Fruit fly (Drosophila melanogaster) whole organism, embryonic: ENCODE data around the gene lectin-28C.

ENCODE experiments used
- Adf1 ChIP-seq: fragments of 200-800 bp; sonication (Bioruptor generic); IDR thresholded peaks from 2 replicates; pipeline ENCODE4 v1.3.6; 2022; ENCODE audit warnings: missing biosample characterization, missing genetic modification characterization
- Atf-2 ChIP-seq: fragments of 200-800 bp; sonication (Bioruptor generic); optimal IDR thresholded peaks from 2 replicates; lab custom pipeline; 2016; ENCODE audit warnings: missing biosample characterization, missing genetic modification characterization
- CG10274 ChIP-seq: fragments of 200-800 bp; sonication (Bioruptor generic); optimal IDR thresholded peaks from 3 replicates; lab custom pipeline; 2017; ENCODE audit warnings: missing biosample characterization, mild to moderate bottlenecking, missing genetic modification characterization
- CG11398 ChIP-seq: fragments of 200-800 bp; sonication (Bioruptor generic); optimal IDR thresholded peaks from 2 replicates; lab custom pipeline; 2016; ENCODE audit warnings: missing biosample characterization, missing genetic modification characterization
- CG12219 ChIP-seq: fragments of 200-800 bp; sonication (Bioruptor generic); optimal IDR thresholded peaks from 3 replicates; lab custom pipeline; 2018; ENCODE audit warnings: missing biosample characterization, mild to moderate bottlenecking, missing genetic modification characterization
- CG1233 ChIP-seq: fragments of 200-800 bp; sonication (Bioruptor generic); optimal IDR thresholded peaks from 4 replicates; lab custom pipeline; 2018; ENCODE audit warnings: missing biosample characterization, mild to moderate bottlenecking, missing genetic modification characterization
- CG13624 ChIP-seq: fragments of 200-800 bp; sonication (Bioruptor generic); optimal IDR thresholded peaks from 2 replicates; lab custom pipeline; 2016; ENCODE audit warnings: missing biosample characterization, missing genetic modification characterization
- CG14965 ChIP-seq: fragments of 200-800 bp; sonication (Bioruptor generic); optimal IDR thresholded peaks from 2 replicates; lab custom pipeline; 2016; ENCODE audit warnings: missing biosample characterization, missing genetic modification characterization, borderline replicate concordance
- CG15011 ChIP-seq: fragments of 200-800 bp; sonication (Bioruptor generic); optimal IDR thresholded peaks from 3 replicates; lab custom pipeline; 2018; ENCODE audit warnings: missing biosample characterization, mild to moderate bottlenecking, missing genetic modification characterization
- CG15073 ChIP-seq: fragments of 200-800 bp; sonication (Bioruptor generic); optimal IDR thresholded peaks from 2 replicates; lab custom pipeline; 2016; ENCODE audit warnings: missing biosample characterization, missing genetic modification characterization
- CG15514 ChIP-seq: fragments of 200-800 bp; sonication (Bioruptor generic); optimal IDR thresholded peaks from 3 replicates; lab custom pipeline; 2017; ENCODE audit warnings: missing biosample characterization, missing genetic modification characterization, mild to moderate bottlenecking, moderate library complexity, missing genetic modification reagents
- CG1603 ChIP-seq: fragments of 200-800 bp; sonication (Bioruptor generic); optimal IDR thresholded peaks from 2 replicates; lab custom pipeline; 2019; ENCODE audit warnings: missing biosample characterization, mild to moderate bottlenecking, missing genetic modification characterization, moderate library complexity
- CG16779 ChIP-seq: fragments of 200-800 bp; sonication (Bioruptor generic); IDR thresholded peaks from 2 replicates; pipeline ENCODE4 v1.3.6; 2022; ENCODE audit warnings: missing biosample characterization, missing genetic modification characterization
- CG17829 ChIP-seq: fragments of 200-800 bp; optimal IDR thresholded peaks from 2 replicates; lab custom pipeline; 2019; ENCODE audit warnings: missing biosample characterization, mild to moderate bottlenecking, missing genetic modification characterization, moderate library complexity
- CG1832 ChIP-seq: fragments of 200-800 bp; sonication (Bioruptor generic); optimal IDR thresholded peaks from 2 replicates; lab custom pipeline; 2017; ENCODE audit warnings: missing biosample characterization, mild to moderate bottlenecking, missing genetic modification characterization, inconsistent platforms
- CG18619 ChIP-seq: fragments of 200-800 bp; sonication (Bioruptor generic); optimal IDR thresholded peaks from 3 replicates; lab custom pipeline; 2017; ENCODE audit warnings: missing biosample characterization, mild to moderate bottlenecking, missing genetic modification characterization
- CG2875 ChIP-seq: fragments of 200-800 bp; sonication (Bioruptor generic); optimal IDR thresholded peaks from 2 replicates; lab custom pipeline; 2017; ENCODE audit warnings: missing biosample characterization, mild to moderate bottlenecking, missing genetic modification characterization, missing genetic modification reagents
- CG3065 ChIP-seq: fragments of 200-800 bp; sonication (Bioruptor generic); optimal IDR thresholded peaks from 2 replicates; lab custom pipeline; 2016; ENCODE audit warnings: missing biosample characterization, missing genetic modification characterization
- CG42726 ChIP-seq: fragments of 200-800 bp; sonication (Bioruptor generic); IDR thresholded peaks from 2 replicates; pipeline ENCODE4 v1.3.6; 2022; ENCODE audit warnings: missing biosample characterization, missing genetic modification characterization; ENCODE audit not compliant: partially characterized antibody
- CG4360 ChIP-seq: fragments of 200-800 bp; sonication (Bioruptor generic); IDR thresholded peaks from 2 replicates; pipeline ENCODE4 v1.3.6; 2022; ENCODE audit warnings: missing biosample characterization, missing genetic modification characterization
- CG4424 ChIP-seq: fragments of 200-800 bp; sonication (Bioruptor generic); optimal IDR thresholded peaks from 3 replicates; lab custom pipeline; 2016; ENCODE audit warnings: missing biosample characterization, missing genetic modification characterization
- CG4707 ChIP-seq: fragments of 200-800 bp; sonication (Bioruptor generic); optimal IDR thresholded peaks from 2 replicates; lab custom pipeline; 2018; ENCODE audit warnings: missing biosample characterization, mild to moderate bottlenecking, missing genetic modification characterization, moderate library complexity
- CG6175 ChIP-seq: fragments of 200-800 bp; sonication (Bioruptor generic); IDR thresholded peaks from 3 replicates; pipeline ENCODE4 v1.3.6; 2022; ENCODE audit warnings: missing biosample characterization, missing genetic modification characterization
- CG6654 ChIP-seq: fragments of 200-800 bp; sonication (Bioruptor generic); optimal IDR thresholded peaks from 2 replicates; lab custom pipeline; 2017; ENCODE audit warnings: missing biosample characterization, mild to moderate bottlenecking, missing genetic modification characterization
- Dfd ChIP-seq, 2 experiments: fragments of >200 bp; optimal IDR thresholded peaks; 2 replicates each; lab custom pipeline; 2017; ENCODE audit warnings: missing biosample characterization in 2 of 2, missing genetic modification characterization in 2 of 2
- Dp ChIP-seq: fragments of 200-800 bp; sonication (Bioruptor generic); optimal IDR thresholded peaks from 2 replicates; lab custom pipeline; 2018; ENCODE audit warnings: missing biosample characterization, mild to moderate bottlenecking, missing genetic modification characterization, moderate library complexity
- E2f1 ChIP-seq: fragments of 200-800 bp; sonication (Bioruptor generic); IDR thresholded peaks from 2 replicates; pipeline ENCODE4 v1.3.6; 2022; ENCODE audit warnings: missing biosample characterization, missing genetic modification characterization
- Ets97D ChIP-seq: fragments of 200-800 bp; sonication (Bioruptor generic); optimal IDR thresholded peaks from 3 replicates; lab custom pipeline; 2016; ENCODE audit warnings: missing biosample characterization, missing genetic modification characterization
- MESR4 ChIP-seq: fragments of 200-800 bp; sonication (Bioruptor generic); optimal IDR thresholded peaks from 2 replicates; lab custom pipeline; 2018; ENCODE audit warnings: missing biosample characterization, mild to moderate bottlenecking, missing genetic modification characterization, moderate library complexity
- Six4 ChIP-seq: fragments of 200-800 bp; sonication (Bioruptor generic); optimal IDR thresholded peaks from 2 replicates; lab custom pipeline; 2016; ENCODE audit warnings: missing biosample characterization, missing genetic modification characterization
- Sry-δ ChIP-seq: fragments of 200-800 bp; sonication (Bioruptor generic); optimal IDR thresholded peaks from 2 replicates; lab custom pipeline; 2016; ENCODE audit warnings: missing biosample characterization, missing genetic modification characterization
- bigmax ChIP-seq: fragments of 200-800 bp; sonication (Bioruptor generic); optimal IDR thresholded peaks from 2 replicates; lab custom pipeline; 2018; ENCODE audit warnings: missing biosample characterization, mild to moderate bottlenecking, missing genetic modification characterization
- emc ChIP-seq: fragments of 200-800 bp; sonication (Bioruptor generic); optimal IDR thresholded peaks from 2 replicates; lab custom pipeline; 2016; ENCODE audit warnings: missing biosample characterization, missing genetic modification characterization
- en ChIP-seq: fragments of 200-800 bp; sonication (Bioruptor generic); optimal IDR thresholded peaks from 2 replicates; lab custom pipeline; 2016; ENCODE audit warnings: missing biosample characterization, missing genetic modification characterization
- fu2 ChIP-seq: fragments of 200-800 bp; sonication (Bioruptor generic); optimal IDR thresholded peaks from 2 replicates; lab custom pipeline; 2016; ENCODE audit warnings: missing biosample characterization, missing genetic modification characterization
- grau ChIP-seq: fragments of 200-800 bp; optimal IDR thresholded peaks from 3 replicates; lab custom pipeline; 2019; ENCODE audit warnings: missing biosample characterization, mild to moderate bottlenecking, missing genetic modification characterization, moderate library complexity
- hb ChIP-seq: fragments of 200-800 bp; sonication (Bioruptor generic); IDR thresholded peaks from 3 replicates; pipeline ENCODE4 v1.3.6; 2022; ENCODE audit warnings: missing biosample characterization, missing genetic modification characterization; ENCODE audit not compliant: partially characterized antibody
- hbn ChIP-seq: fragments of 200-800 bp; sonication (Bioruptor generic); IDR thresholded peaks from 2 replicates; pipeline ENCODE4 v1.3.6; 2022; ENCODE audit warnings: missing biosample characterization, missing genetic modification characterization; ENCODE audit not compliant: partially characterized antibody
- lov ChIP-seq, 2 experiments: fragments of 200-800 bp in 1 of 2; fragments of >200 bp in 1 of 2; sonication (Bioruptor generic) in 1 of 2; IDR thresholded peaks in 1 of 2; optimal IDR thresholded peaks in 1 of 2; 2 replicates in 1 of 2; 3 replicates in 1 of 2; pipeline versions ENCODE4 v1.3.6 to Lab custom; 2017 to 2022; ENCODE audit warnings: missing biosample characterization in 1 of 2, missing genetic modification characterization in 1 of 2
- mam ChIP-seq: fragments of 200-800 bp; sonication (Bioruptor generic); optimal IDR thresholded peaks from 3 replicates; lab custom pipeline; 2016; ENCODE audit warnings: missing biosample characterization, missing genetic modification characterization
- mirr ChIP-seq: fragments of 200-800 bp; sonication (Bioruptor generic); optimal IDR thresholded peaks from 3 replicates; lab custom pipeline; 2018; ENCODE audit warnings: missing biosample characterization, mild to moderate bottlenecking, missing genetic modification characterization
- odd ChIP-seq: fragments of 200-800 bp; sonication (Bioruptor generic); optimal IDR thresholded peaks from 2 replicates; lab custom pipeline; 2017; ENCODE audit warnings: missing biosample characterization, mild to moderate bottlenecking, missing genetic modification characterization
- run ChIP-seq: fragments of 200-800 bp; sonication (Bioruptor generic); optimal IDR thresholded peaks from 3 replicates; lab custom pipeline; 2018; ENCODE audit warnings: missing biosample characterization, mild to moderate bottlenecking, missing genetic modification characterization
- sd ChIP-seq: fragments of 200-800 bp; sonication (Bioruptor generic); optimal IDR thresholded peaks from 3 replicates; lab custom pipeline; 2018; ENCODE audit warnings: missing biosample characterization, mild to moderate bottlenecking, missing genetic modification characterization, moderate library complexity
- sima ChIP-seq: fragments of 200-800 bp; sonication (Bioruptor generic); optimal IDR thresholded peaks from 2 replicates; lab custom pipeline; 2016; ENCODE audit warnings: missing biosample characterization, missing genetic modification characterization
- tgo ChIP-seq: fragments of 200-800 bp; sonication (Bioruptor generic); IDR thresholded peaks from 3 replicates; pipeline ENCODE4 v1.3.6; 2022; ENCODE audit warnings: missing biosample characterization, missing genetic modification characterization
- tll ChIP-seq, 2 experiments: fragments of 200-800 bp in 1 of 2; fragments of >200 bp in 1 of 2; sonication (Bioruptor generic) in 1 of 2; optimal IDR thresholded peaks; 2 replicates each; lab custom pipeline; 2017 to 2019; ENCODE audit warnings: missing biosample characterization in 2 of 2, missing genetic modification characterization in 2 of 2, mild to moderate bottlenecking in 1 of 2, moderate library complexity in 1 of 2
- tna ChIP-seq: fragments of 200-800 bp; sonication (Bioruptor generic); IDR thresholded peaks from 2 replicates; pipeline ENCODE4 v1.3.6; 2022; ENCODE audit warnings: missing biosample characterization, missing genetic modification characterization; ENCODE audit not compliant: partially characterized antibody
- tx ChIP-seq: fragments of 200-800 bp; sonication (Bioruptor generic); optimal IDR thresholded peaks from 2 replicates; lab custom pipeline; 2016; ENCODE audit warnings: missing biosample characterization, missing genetic modification characterization
- wdn ChIP-seq: fragments of 200-800 bp; sonication (Bioruptor generic); IDR thresholded peaks from 2 replicates; pipeline ENCODE4 v1.3.6; 2022; ENCODE audit warnings: missing biosample characterization, missing genetic modification characterization
- zen2 ChIP-seq: fragments of 200-800 bp; sonication (Bioruptor generic); IDR thresholded peaks from 3 replicates; pipeline ENCODE4 v1.3.6; 2022; ENCODE audit warnings: missing biosample characterization, missing genetic modification characterization; ENCODE audit not compliant: partially characterized antibody

The lectin-28C gene

DNA sequence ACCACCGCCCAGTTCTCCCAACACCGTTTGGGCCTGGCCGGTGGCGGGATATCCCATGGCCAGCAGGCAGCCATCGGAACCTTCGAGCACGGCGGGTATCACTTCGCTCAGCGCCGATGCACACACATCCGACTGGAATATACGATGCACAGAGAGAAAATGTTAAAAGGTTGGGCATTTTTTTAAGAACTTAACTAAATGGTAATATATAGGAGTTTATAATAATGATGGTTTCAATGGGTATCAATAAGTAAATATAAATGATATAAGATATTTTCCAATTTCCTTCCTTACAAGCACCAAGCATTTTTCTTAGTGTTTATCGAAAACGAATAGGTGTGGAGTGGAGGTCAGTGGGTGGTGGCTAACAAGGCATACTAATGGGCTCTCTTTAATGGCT is 5.3 kb upstream of the lectin-28C start (continued):
- TF ChIP-seq CG10274 (GFP tag; lab: Kevin White, UChicago) = no peak
- TF ChIP-seq lov (optimal IDR thresholded peaks at IDR 0.05; lab: Kevin White, UChicago) = no peak
- TF ChIP-seq lov (GFP tag; IDR thresholded peaks at IDR 0.05; lab: Robert Waterston, UW) = no peak
- TF ChIP-seq Sry-δ (GFP tag; lab: Kevin White, UChicago) = no peak
- no peak for TF ChIP-seq CG1832 (GFP tag; lab: Kevin White, UChicago)
- TF ChIP-seq grau (tag; lab: Kevin White, UChicago) = peak; percentile 46
- TF ChIP-seq bigmax (GFP tag; lab: Kevin White, UChicago) = no peak
- TF ChIP-seq CG15073 (GFP tag; lab: Kevin White, UChicago) = no peak
- no peak for TF ChIP-seq CG15011
- TF ChIP-seq MESR4 = no peak
- TF ChIP-seq Dfd (GFP tag; optimal IDR thresholded peaks at IDR 0.05; lab: Kevin White, UChicago) = no peak
- no peak for TF ChIP-seq CG4707
- no peak for TF ChIP-seq CG42726 (GFP tag; lab: Robert Waterston, UW)
- no peak for TF ChIP-seq CG18619
- TF ChIP-seq CG12219 (GFP tag; lab: Kevin White, UChicago) = no peak
- no peak for TF ChIP-seq fu2 (GFP tag; lab: Kevin White, UChicago)
- TF ChIP-seq CG1233 (GFP tag; lab: Kevin White, UChicago) = no peak
- no peak for TF ChIP-seq CG16779
- no peak for TF ChIP-seq en (GFP tag; lab: Kevin White, UChicago)
- no peak for TF ChIP-seq tna
- TF ChIP-seq odd (GFP tag; lab: Kevin White, UChicago) = no peak
- TF ChIP-seq CG3065 (GFP tag; lab: Kevin White, UChicago) = no peak
- TF ChIP-seq wdn (GFP tag; lab: Robert Waterston, UW) = no peak
- TF ChIP-seq sima = no peak
- no peak for TF ChIP-seq mirr (GFP tag; lab: Kevin White, UChicago)
- TF ChIP-seq hbn = no peak
- TF ChIP-seq Atf-2 (GFP tag; lab: Kevin White, UChicago) = no peak
- TF ChIP-seq tll (GFP tag; optimal IDR thresholded peaks at IDR 0.05; lab: Kevin White, UChicago) = no peak
- no peak for TF ChIP-seq CG14965
- TF ChIP-seq tgo (GFP tag; lab: Robert Waterston, UW) = peak; percentile 50
- TF ChIP-seq CG13624 = no peak
- no peak for TF ChIP-seq CG15514 (GFP tag; lab: Kevin White, UChicago)
- no peak for TF ChIP-seq Six4 (GFP tag; lab: Kevin White, UChicago)
- no peak for TF ChIP-seq zen2
- TF ChIP-seq Adf1 = no peak
- TF ChIP-seq CG4424 = no peak
- no peak for TF ChIP-seq CG6654
- TF ChIP-seq sd (tag; lab: Kevin White, UChicago) = no peak
- TF ChIP-seq emc (GFP tag; lab: Kevin White, UChicago) = no peak
- TF ChIP-seq CG17829 = peak; percentile 25
- TF ChIP-seq CG2875 (GFP tag; lab: Kevin White, UChicago) = no peak
- TF ChIP-seq CG11398 (GFP tag; lab: Kevin White, UChicago) = no peak
- no peak for TF ChIP-seq Dp (GFP tag; lab: Kevin White, UChicago)
- TF ChIP-seq hb (GFP tag; lab: Robert Waterston, UW) = no peak
- no peak for TF ChIP-seq run (tag; lab: Kevin White, UChicago)
- no peak for TF ChIP-seq CG6175 (GFP tag; lab: Robert Waterston, UW)
- TF ChIP-seq CG1603 = peak; percentile 24
- no peak for TF ChIP-seq mam (GFP tag; lab: Kevin White, UChicago)
- TF ChIP-seq tx (GFP tag; lab: Kevin White, UChicago) = no peak
- TF ChIP-seq E2f1 (GFP tag; lab: Robert Waterston, UW) = no peak
- TF ChIP-seq CG4360 (GFP tag; lab: Robert Waterston, UW) = no peak
- no peak for TF ChIP-seq Ets97D (GFP tag; lab: Kevin White, UChicago)
